Worm (Caenorhabditis elegans) whole organism, mixed stage, embryonic: ENCODE data around the gene bgnt-1.4.

Experiments
- M03D4.4 ChIP-seq: sonication (generic microtip); optimal IDR thresholded peaks from 2 replicates; lab custom pipeline; 2017; ENCODE audit warnings: mild to moderate bottlenecking, missing genetic modification characterization, missing compliant biosample characterization
- bed-3 ChIP-seq: fragments of 200-800 bp; sonication (Bioruptor generic); optimal IDR thresholded peaks from 3 replicates; lab custom pipeline; 2018; ENCODE audit warnings: mild to moderate bottlenecking, missing genetic modification characterization, moderate library complexity, missing compliant biosample characterization
- blmp-1 ChIP-seq: fragments of 150-350 bp; optimal IDR thresholded peaks from 2 replicates; lab custom pipeline; 2014; ENCODE audit warnings: missing biosample characterization, missing genetic modification characterization
- ceh-39 ChIP-seq: fragments of 150-350 bp; optimal IDR thresholded peaks from 2 replicates; lab custom pipeline; 2014; ENCODE audit warnings: missing biosample characterization, missing genetic modification characterization
- ceh-43 ChIP-seq: fragments of 200-800 bp; sonication (Bioruptor generic); optimal IDR thresholded peaks from 2 replicates; lab custom pipeline; 2018; ENCODE audit warnings: mild to moderate bottlenecking, missing genetic modification characterization, moderate library complexity, missing compliant biosample characterization
- ceh-83 ChIP-seq: fragments of 200-800 bp; sonication (Bioruptor generic); optimal IDR thresholded peaks from 2 replicates; lab custom pipeline; 2018; ENCODE audit warnings: mild to moderate bottlenecking, missing genetic modification characterization, missing compliant biosample characterization
- ces-1 ChIP-seq: fragments of 150-350 bp; optimal IDR thresholded peaks from 2 replicates; lab custom pipeline; 2014; ENCODE audit warnings: missing biosample characterization, missing genetic modification reagents, missing genetic modification characterization
- cnd-1 ChIP-seq: fragments of 200-800 bp; sonication (Bioruptor generic); optimal IDR thresholded peaks from 2 replicates; lab custom pipeline; 2018; ENCODE audit warnings: mild to moderate bottlenecking, missing genetic modification characterization, missing compliant biosample characterization
- drap-1 ChIP-seq: fragments of 200-800 bp; sonication (Bioruptor generic); optimal IDR thresholded peaks from 3 replicates; lab custom pipeline; 2018; ENCODE audit warnings: mild to moderate bottlenecking, missing genetic modification characterization, missing compliant biosample characterization
- elt-3 ChIP-seq: fragments of 150-350 bp; optimal IDR thresholded peaks from 2 replicates; lab custom pipeline; 2014; ENCODE audit warnings: missing biosample characterization, missing genetic modification characterization
- flh-1 ChIP-seq: fragments of 200-800 bp; sonication (Bioruptor generic); optimal IDR thresholded peaks from 2 replicates; lab custom pipeline; 2018; ENCODE audit warnings: mild to moderate bottlenecking, missing genetic modification characterization, moderate library complexity, missing compliant biosample characterization
- ham-2 ChIP-seq: fragments of 200-800 bp; sonication (Bioruptor generic); optimal IDR thresholded peaks from 2 replicates; lab custom pipeline; 2018; ENCODE audit warnings: mild to moderate bottlenecking, missing genetic modification characterization, missing compliant biosample characterization
- hlh-1 ChIP-seq: fragments of 150-350 bp; optimal IDR thresholded peaks from 2 replicates; lab custom pipeline; 2014; ENCODE audit warnings: missing biosample characterization, missing genetic modification reagents, missing genetic modification characterization
- lin-13 ChIP-seq: fragments of 150-350 bp; optimal IDR thresholded peaks from 2 replicates; lab custom pipeline; 2014; ENCODE audit warnings: missing biosample characterization, missing genetic modification characterization
- lin-32 ChIP-seq: fragments of 200-800 bp; sonication (Bioruptor generic); optimal IDR thresholded peaks from 2 replicates; lab custom pipeline; 2018; ENCODE audit warnings: mild to moderate bottlenecking, missing genetic modification characterization, missing compliant biosample characterization
- lsy-2 ChIP-seq: fragments of 150-350 bp; optimal IDR thresholded peaks from 2 replicates; lab custom pipeline; 2014; ENCODE audit warnings: missing biosample characterization, missing genetic modification characterization
- mab-5 ChIP-seq: fragments of 150-350 bp; optimal IDR thresholded peaks from 2 replicates; lab custom pipeline; 2014; ENCODE audit warnings: missing biosample characterization, missing genetic modification characterization
- mep-1 ChIP-seq: fragments of 150-350 bp; optimal IDR thresholded peaks from 2 replicates; lab custom pipeline; 2017; ENCODE audit warnings: missing biosample characterization, missing genetic modification reagents, missing genetic modification characterization, inconsistent platforms
- mls-2 ChIP-seq: sonication (generic microtip); optimal IDR thresholded peaks from 2 replicates; lab custom pipeline; 2016; ENCODE audit warnings: mild to moderate bottlenecking, missing genetic modification characterization, moderate library complexity, missing compliant biosample characterization
- nhr-12 ChIP-seq: fragments of 150-350 bp; optimal IDR thresholded peaks from 2 replicates; lab custom pipeline; 2014; ENCODE audit warnings: missing biosample characterization, missing genetic modification characterization
- nhr-2 ChIP-seq: fragments of 150-350 bp; optimal IDR thresholded peaks from 2 replicates; lab custom pipeline; 2014; ENCODE audit warnings: missing biosample characterization, missing genetic modification characterization
- nhr-237 ChIP-seq: fragments of 150-350 bp; optimal IDR thresholded peaks from 2 replicates; lab custom pipeline; 2014; ENCODE audit warnings: missing biosample characterization, missing genetic modification characterization
- nhr-28 ChIP-seq: fragments of 150-350 bp; optimal IDR thresholded peaks from 2 replicates; lab custom pipeline; 2014; ENCODE audit warnings: missing biosample characterization, missing genetic modification characterization
- nhr-76 ChIP-seq: sonication (generic microtip); optimal IDR thresholded peaks from 2 replicates; lab custom pipeline; 2017; ENCODE audit warnings: missing biosample characterization, missing genetic modification characterization
- sem-2 ChIP-seq: fragments of 200-800 bp; sonication (Bioruptor generic); optimal IDR thresholded peaks from 2 replicates; lab custom pipeline; 2018; ENCODE audit warnings: mild to moderate bottlenecking, missing genetic modification characterization, missing compliant biosample characterization
- snpc-4 ChIP-seq: fragments of 150-350 bp; optimal IDR thresholded peaks from 2 replicates; lab custom pipeline; 2014; ENCODE audit warnings: missing biosample characterization, missing genetic modification characterization
- sptf-1 ChIP-seq: sonication (generic microtip); optimal IDR thresholded peaks from 2 replicates; lab custom pipeline; 2017; ENCODE audit warnings: mild to moderate bottlenecking, missing genetic modification characterization, moderate library complexity, missing compliant biosample characterization
- tbx-8 ChIP-seq: fragments of 200-800 bp; sonication (Bioruptor generic); optimal IDR thresholded peaks from 2 replicates; lab custom pipeline; 2018; ENCODE audit warnings: mild to moderate bottlenecking, missing genetic modification characterization, moderate library complexity, missing compliant biosample characterization
- unc-120 ChIP-seq: sonication (generic microtip); optimal IDR thresholded peaks from 2 replicates; lab custom pipeline; 2017; ENCODE audit warnings: missing genetic modification characterization, missing compliant biosample characterization; ENCODE audit not compliant: poor library complexity, severe bottlenecking
- unc-62 ChIP-seq: fragments of 150-350 bp; optimal IDR thresholded peaks from 2 replicates; lab custom pipeline; 2014; ENCODE audit warnings: missing biosample characterization, missing genetic modification reagents, missing genetic modification characterization
- zip-8 ChIP-seq: fragments of 150-350 bp; optimal IDR thresholded peaks from 2 replicates; lab custom pipeline; 2014; ENCODE audit warnings: missing biosample characterization, missing genetic modification characterization
- ztf-11 ChIP-seq: fragments of 150-350 bp; optimal IDR thresholded peaks from 2 replicates; lab custom pipeline; 2014; ENCODE audit warnings: missing biosample characterization, missing genetic modification characterization

bgnt-1.4 gene

DNA sequence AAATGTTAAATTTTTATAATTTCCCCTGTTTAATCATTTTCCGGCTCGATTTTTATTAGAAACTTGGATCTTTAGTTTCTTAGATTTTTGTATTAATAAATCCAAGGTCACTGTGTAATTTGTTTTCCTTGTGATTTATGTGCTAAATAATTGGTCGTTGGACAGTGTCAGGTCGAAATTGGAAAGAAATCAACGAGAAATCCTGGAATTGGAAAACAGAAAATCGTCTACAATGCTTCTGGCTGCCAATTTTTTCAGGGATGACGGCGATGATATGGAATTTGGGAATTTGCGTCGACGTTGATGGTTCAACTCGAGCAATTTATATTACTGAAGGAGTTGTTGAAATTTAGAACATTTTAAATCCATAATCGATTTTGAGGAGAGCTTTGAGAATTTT lies 26.2 kb upstream of the bgnt-1.4 start:
- TF ChIP-seq mep-1 (no peak), tbx-8 (GFP tag; lab: Kevin White, UChicago) (no peak), drap-1 (GFP tag; lab: Kevin White, UChicago) (no peak), bed-3 (GFP tag; lab: Kevin White, UChicago) (no peak)

- TF ChIP-seq zip-8 = no peak
- TF ChIP-seq mep-1 = no peak
- no peak for TF ChIP-seq lin-13 (tag; lab: Kevin White, UChicago)
- TF ChIP-seq unc-62 (GFP tag; lab: Kevin White, UChicago) = no peak
- no peak for TF ChIP-seq nhr-28 (tag; lab: Kevin White, UChicago)
- no peak for TF ChIP-seq mab-5 (tag; lab: Kevin White, UChicago)
- TF ChIP-seq hlh-1 = no peak
- TF ChIP-seq, all 35 proteins: peak for 0
Observed at ce11 chrV:4737727-4738126, 23.0 kb upstream of the bgnt-1.4 start, which contains the start of gene F39G3.2. TSS of gene F39G3.2 (plus strand) at chrV:4737831.

DNA sequence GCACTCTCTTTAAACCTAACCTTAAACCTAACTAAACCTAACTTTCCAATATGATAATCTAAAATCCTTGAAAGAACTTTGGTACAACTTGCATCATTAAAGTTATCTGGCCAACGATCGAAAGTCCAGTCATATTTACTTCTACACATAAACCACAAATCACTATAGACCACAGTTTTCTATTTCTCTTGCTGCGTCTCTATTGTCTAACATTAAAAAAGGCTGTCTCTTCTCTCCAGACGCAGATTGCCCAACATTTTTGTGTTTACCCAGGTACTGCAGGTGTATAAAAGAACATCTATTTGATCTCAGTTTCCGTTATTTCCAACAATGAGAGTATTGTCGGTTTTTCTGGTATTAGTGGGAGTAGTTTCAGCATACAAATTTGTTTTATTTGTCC lies 18.6 kb upstream of the bgnt-1.4 start, which contains the start of gene ugt-61:
Gene ugt-61, plus strand, starts transcription at position 233 of the 400 bp plus-strand sequence.
- TF ChIP-seq nhr-237 (no peak), mep-1 (no peak), zip-8 (no peak), unc-120 (no peak), nhr-76 (tag; lab: Kevin White, UChicago) (no peak), ceh-43 (GFP tag; lab: Kevin White, UChicago) (no peak)

- TF ChIP-seq lin-13 (tag; lab: Kevin White, UChicago) = no peak
- no peak for TF ChIP-seq cnd-1
- TF ChIP-seq ham-2 (GFP tag; lab: Kevin White, UChicago) = no peak
- no peak for TF ChIP-seq nhr-28 (tag; lab: Kevin White, UChicago)
- TF ChIP-seq unc-120 = no peak
- no peak for TF ChIP-seq mep-1
- TF ChIP-seq lin-32 (GFP tag; lab: Kevin White, UChicago) = no peak
- TF ChIP-seq ceh-39 = no peak
- TF ChIP-seq blmp-1 (tag; lab: Kevin White, UChicago) = no peak
- TF ChIP-seq ces-1 (GFP tag; lab: Kevin White, UChicago) = no peak
- no peak for TF ChIP-seq sem-2 (GFP tag; lab: Kevin White, UChicago)
- no peak for TF ChIP-seq ceh-83 (GFP tag; lab: Kevin White, UChicago)
- TF ChIP-seq sptf-1 (tag; lab: Kevin White, UChicago) = no peak
- TF ChIP-seq unc-62 (GFP tag; lab: Kevin White, UChicago) = no peak
- TF ChIP-seq lsy-2 = no peak
- no peak for TF ChIP-seq mls-2 (tag; lab: Kevin White, UChicago)
- no peak for TF ChIP-seq ztf-11
- no peak for TF ChIP-seq M03D4.4 (tag; lab: Kevin White, UChicago)
- no peak for TF ChIP-seq elt-3
Observed at ce11 chrV:4745269-4745668, 15.5 kb upstream of the bgnt-1.4 start, which contains the start of gene C18G1.7. TSS of gene C18G1.7 (plus strand) at chrV:4745569.

ce11 chrV:4750294-4750693 lies 10.5 kb upstream of the bgnt-1.4 start, which contains the start of gene C18G1.6:
TSS of gene C18G1.6 (plus strand) at chrV:4750594.
- TF ChIP-seq drap-1 (GFP tag; lab: Kevin White, UChicago) = no peak

- TF ChIP-seq tbx-8 (GFP tag; lab: Kevin White, UChicago) = no peak
- TF ChIP-seq elt-3 = no peak
- TF ChIP-seq nhr-2 = no peak
- no peak for TF ChIP-seq M03D4.4 (tag; lab: Kevin White, UChicago)
- TF ChIP-seq bed-3 (GFP tag; lab: Kevin White, UChicago) = no peak
- TF ChIP-seq unc-62 (GFP tag; lab: Kevin White, UChicago) = no peak
- TF ChIP-seq lin-32 (GFP tag; lab: Kevin White, UChicago) = no peak
- TF ChIP-seq lsy-2 = no peak
- TF ChIP-seq unc-120 = no peak
- no peak for TF ChIP-seq hlh-1
- no peak for TF ChIP-seq snpc-4 (tag; lab: Kevin White, UChicago)
- TF ChIP-seq nhr-76 (tag; lab: Kevin White, UChicago) = no peak
- TF ChIP-seq mep-1 = no peak
- no peak for TF ChIP-seq blmp-1 (tag; lab: Kevin White, UChicago)
- no peak for TF ChIP-seq nhr-12 (tag; lab: Kevin White, UChicago)
- TF ChIP-seq sptf-1 (tag; lab: Kevin White, UChicago) = no peak
- TF ChIP-seq cnd-1 = no peak
- no peak for TF ChIP-seq flh-1 (GFP tag; lab: Kevin White, UChicago)
- no peak for TF ChIP-seq ceh-83 (GFP tag; lab: Kevin White, UChicago)
- no peak for TF ChIP-seq nhr-237
Observed at ce11 chrV:4754123-4754522, 6.7 kb upstream of the bgnt-1.4 start, which contains the start of gene hil-4. TSS of gene hil-4 (plus strand) at chrV:4754313.
